Fruit fly (Drosophila melanogaster) whole organism: ENCODE results near the gene CG13102.

Experiments used
- Dll ChIP-seq: fragments of >200 bp; optimal IDR thresholded peaks from 2 replicates; lab custom pipeline; 2017
- EcR ChIP-seq, 2 experiments: fragments of >200 bp; optimal IDR thresholded peaks; 2 replicates each; lab custom pipeline; 2017; ENCODE audit warnings: missing biosample characterization in 2 of 2, missing genetic modification characterization in 2 of 2, missing genetic modification reagents in 2 of 2
- pan ChIP-seq: fragments of >200 bp; optimal IDR thresholded peaks from 2 replicates; lab custom pipeline; 2017
- psq ChIP-seq: fragments of >200 bp; optimal IDR thresholded peaks from 2 replicates; lab custom pipeline; 2017
- usp ChIP-seq: fragments of >200 bp; optimal IDR thresholded peaks from 2 replicates; lab custom pipeline; 2017; ENCODE audit warnings: missing biosample characterization, missing genetic modification characterization, mixed read lengths

dm6 chr2L:8964657-8965056, 47.3 kb upstream of the CG13102 start, which contains the start of gene CG32984:
- TF ChIP-seq usp (no peak), Dll (no peak), pan (lab: Kevin White, UChicago) (no peak), psq (lab: Kevin White, UChicago) (no peak), EcR (GFP tag; optimal IDR thresholded peaks at IDR 0.05; lab: Kevin White, UChicago) (no peak)
